Worm (Caenorhabditis elegans): ENCODE measurements around the gene algn-6.

algn-6 gene

DNA sequence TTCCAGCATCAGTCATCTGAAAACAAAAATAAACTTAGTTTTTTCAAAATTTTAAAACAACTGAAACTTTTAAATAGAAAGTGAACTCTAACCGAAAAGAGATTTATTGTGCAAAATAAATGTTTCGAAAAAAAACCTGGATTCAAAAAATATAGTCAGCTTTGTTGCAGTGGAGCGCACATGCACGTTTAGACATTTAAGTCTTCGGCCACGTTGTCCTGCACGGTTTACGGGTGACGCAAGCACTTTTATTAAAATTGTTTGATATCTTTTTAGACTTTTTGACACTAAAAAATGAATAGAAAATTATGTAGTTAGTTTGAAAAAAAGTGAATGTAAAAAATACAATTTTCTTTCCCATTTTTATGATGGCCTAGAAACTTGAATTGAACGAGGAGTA is at the start of gene algn-6, which contains the start of gene ubh-4:
algn-6 (plus strand) TSS at position 387 of the 400 bp plus-strand sequence.
ubh-4 (minus strand) TSS at position 182 of the 400 bp plus-strand sequence.
- TF ChIP-seq cog-1 (tag; optimal IDR thresholded peaks at IDR 0.05) (no peak), flt-1 (GFP tag; IDR thresholded peaks at IDR 0.05) (no peak), med-1 (GFP tag; optimal IDR thresholded peaks at IDR 0.05; ENCODE audit: insufficient read depth) (no peak), klf-2 (GFP tag; conservative IDR thresholded peaks at IDR 0.05) (no peak), T22C8.4 (GFP tag; IDR thresholded peaks at IDR 0.05) (no peak), tab-1 (GFP tag; IDR thresholded peaks at IDR 0.05) (no peak), ztf-23 (GFP tag; IDR thresholded peaks at IDR 0.05) (no peak), ztf-29 (GFP tag; IDR thresholded peaks at IDR 0.05) (no peak), ref-1 (GFP tag; conservative IDR thresholded peaks at IDR 0.05) (no peak)

DNA sequence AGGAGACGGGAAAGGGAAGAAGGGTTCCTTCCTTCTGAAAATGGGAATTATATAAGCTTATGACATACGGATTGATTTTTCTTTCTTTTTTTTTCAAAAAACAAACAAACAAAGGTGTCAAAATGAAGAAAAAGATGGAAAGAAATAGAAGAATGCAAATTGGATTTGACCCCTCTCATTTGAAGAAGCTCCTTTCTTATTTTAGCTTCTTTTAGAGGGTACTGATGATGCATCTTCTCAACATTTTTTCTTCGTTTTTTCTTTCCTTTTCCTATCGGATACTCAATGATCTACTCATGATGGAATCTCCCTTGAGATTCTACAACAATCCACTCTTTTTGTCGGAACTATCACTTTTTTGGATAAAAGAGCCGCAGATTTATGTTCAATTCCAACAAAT is 49.4 kb upstream of the algn-6 start:
- no peak for TF ChIP-seq T22C8.4 (GFP tag; IDR thresholded peaks at IDR 0.05)

DNA sequence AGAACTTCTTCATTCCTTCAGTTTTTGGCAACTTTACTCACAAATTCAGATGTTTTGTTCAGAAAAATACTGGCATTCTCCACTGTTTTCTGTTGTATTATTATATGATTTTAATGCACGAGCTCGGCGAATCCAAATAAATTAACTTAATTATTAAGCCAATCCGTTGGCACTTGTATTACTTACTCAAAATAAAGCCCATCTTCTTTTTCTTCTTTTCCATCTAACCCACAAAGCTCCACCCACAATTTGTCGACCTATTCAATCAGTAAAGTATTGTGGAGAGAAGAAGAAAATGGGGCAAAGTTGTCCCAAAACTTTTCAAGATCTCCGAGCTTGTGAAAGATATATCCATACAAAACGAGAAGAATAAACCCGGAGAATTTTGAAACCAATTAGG is 48.3 kb upstream of the algn-6 start:
- TF ChIP-seq T22C8.4 (GFP tag; IDR thresholded peaks at IDR 0.05), result no peak
- no peak for TF ChIP-seq ztf-29 (GFP tag; IDR thresholded peaks at IDR 0.05)
- no peak for TF ChIP-seq med-1 (GFP tag; optimal IDR thresholded peaks at IDR 0.05; ENCODE audit: insufficient read depth)
- no peak for TF ChIP-seq ref-1 (GFP tag; conservative IDR thresholded peaks at IDR 0.05)
- TF ChIP-seq flt-1 (GFP tag; IDR thresholded peaks at IDR 0.05), result no peak
- no peak for TF ChIP-seq klf-2 (GFP tag; conservative IDR thresholded peaks at IDR 0.05)
- TF ChIP-seq cog-1 (tag; optimal IDR thresholded peaks at IDR 0.05), result no peak
- no peak for TF ChIP-seq tab-1 (GFP tag; IDR thresholded peaks at IDR 0.05)
- TF ChIP-seq ztf-23 (GFP tag; IDR thresholded peaks at IDR 0.05), result no peak

DNA sequence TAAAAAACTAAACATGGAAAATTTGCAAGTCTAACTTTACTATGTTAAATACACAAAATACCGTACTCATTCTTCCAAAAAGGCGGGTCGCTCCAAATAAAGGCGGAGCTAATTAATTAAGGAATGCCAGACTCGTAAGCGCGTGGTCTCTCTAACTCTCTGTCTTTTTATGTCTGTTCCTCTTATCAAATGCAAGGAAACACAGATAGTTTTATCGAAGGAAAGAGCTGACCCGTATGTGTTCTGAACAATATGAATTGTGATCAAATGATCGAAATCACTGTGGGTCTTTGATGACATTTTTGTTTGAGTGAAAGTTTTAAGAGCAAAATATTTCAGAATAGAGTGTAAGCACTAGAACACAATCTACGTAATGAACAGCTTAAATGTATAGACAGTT is 38.2 kb upstream of the algn-6 start:
- no peak for TF ChIP-seq med-1 (GFP tag; optimal IDR thresholded peaks at IDR 0.05; ENCODE audit: insufficient read depth)
- TF ChIP-seq T22C8.4 (GFP tag; IDR thresholded peaks at IDR 0.05), result no peak
- TF ChIP-seq ztf-23 (GFP tag; IDR thresholded peaks at IDR 0.05), result no peak
- TF ChIP-seq klf-2 (GFP tag; conservative IDR thresholded peaks at IDR 0.05), result no peak
- TF ChIP-seq ztf-29 (GFP tag; IDR thresholded peaks at IDR 0.05), result no peak
- TF ChIP-seq ref-1 (GFP tag; conservative IDR thresholded peaks at IDR 0.05), result no peak
- no peak for TF ChIP-seq tab-1 (GFP tag; IDR thresholded peaks at IDR 0.05)
- no peak for TF ChIP-seq flt-1 (GFP tag; IDR thresholded peaks at IDR 0.05)

DNA sequence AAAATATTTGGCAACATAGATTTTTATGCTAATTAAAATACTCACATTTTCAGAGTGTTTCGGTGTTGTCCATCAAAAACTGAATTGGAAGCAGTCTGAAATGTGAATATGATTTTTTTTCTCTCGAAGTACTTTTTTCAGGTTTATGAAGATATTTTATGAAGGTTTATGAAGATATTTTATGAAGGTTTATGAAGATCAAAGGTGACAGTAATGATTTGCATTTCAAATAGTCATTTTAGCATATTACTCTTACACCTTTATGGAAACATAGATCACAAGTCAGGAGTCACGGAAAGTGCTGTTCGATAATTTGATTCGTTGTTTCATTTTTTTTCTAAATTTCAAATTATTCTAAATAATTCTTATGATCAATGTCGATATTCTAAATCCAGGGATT is 35.4 kb upstream of the algn-6 start, which contains the start of gene pgp-11:
pgp-11 (minus strand) TSS at position 101 of the 400 bp plus-strand sequence.
- no peak for TF ChIP-seq klf-2 (GFP tag; conservative IDR thresholded peaks at IDR 0.05)
- no peak for TF ChIP-seq ztf-23 (GFP tag; IDR thresholded peaks at IDR 0.05)
- TF ChIP-seq med-1 (GFP tag; optimal IDR thresholded peaks at IDR 0.05; ENCODE audit: insufficient read depth), result no peak
- TF ChIP-seq ztf-29 (GFP tag; IDR thresholded peaks at IDR 0.05), result no peak

DNA sequence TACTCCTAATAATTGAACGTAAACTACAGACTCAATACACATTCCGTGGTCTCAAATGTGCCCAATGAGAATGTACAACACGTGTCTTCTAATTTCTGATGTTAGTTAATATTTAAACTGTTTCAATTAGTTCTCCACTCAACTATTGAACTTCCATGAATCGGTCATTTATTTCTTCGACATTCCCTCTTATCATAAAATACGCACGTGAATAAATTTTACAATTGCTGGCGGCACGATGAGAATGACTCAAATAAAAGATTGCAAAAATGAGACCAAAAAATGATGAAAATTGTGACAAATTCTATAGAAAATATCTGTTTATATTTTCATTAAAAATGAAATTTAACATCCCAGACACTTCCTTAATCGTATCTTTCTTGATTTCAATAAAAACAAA is 34.9 kb upstream of the algn-6 start:
- TF ChIP-seq flt-1 (GFP tag; IDR thresholded peaks at IDR 0.05) (no peak), ztf-23 (GFP tag; IDR thresholded peaks at IDR 0.05) (no peak), ztf-29 (GFP tag; IDR thresholded peaks at IDR 0.05) (no peak), med-1 (GFP tag; optimal IDR thresholded peaks at IDR 0.05; ENCODE audit: insufficient read depth) (no peak), klf-2 (GFP tag; conservative IDR thresholded peaks at IDR 0.05) (no peak), ref-1 (GFP tag; conservative IDR thresholded peaks at IDR 0.05) (no peak), T22C8.4 (GFP tag; IDR thresholded peaks at IDR 0.05) (no peak), cog-1 (tag; optimal IDR thresholded peaks at IDR 0.05) (no peak)

DNA sequence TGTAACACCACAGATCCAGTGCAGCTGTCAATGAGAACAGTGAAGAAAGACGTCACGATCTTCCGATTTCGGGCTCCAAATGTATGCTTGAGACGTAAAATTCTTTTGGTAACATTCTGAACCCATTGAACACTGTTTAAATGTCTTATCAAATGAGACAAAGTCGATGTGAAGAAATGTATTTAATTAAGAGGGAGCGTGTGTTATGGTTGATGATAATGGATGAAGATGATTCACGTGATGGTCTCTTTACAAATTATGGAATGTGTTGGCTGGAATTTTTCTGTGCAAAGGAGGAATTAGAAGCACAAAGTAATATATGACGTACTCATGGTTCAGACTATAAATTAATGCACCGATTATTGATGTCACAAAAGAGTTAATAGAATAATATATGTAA is 32.6 kb upstream of the algn-6 start:
- TF ChIP-seq med-1 (GFP tag; optimal IDR thresholded peaks at IDR 0.05; ENCODE audit: insufficient read depth) (no peak), klf-2 (GFP tag; conservative IDR thresholded peaks at IDR 0.05) (no peak), flt-1 (GFP tag; IDR thresholded peaks at IDR 0.05) (no peak), ref-1 (GFP tag; conservative IDR thresholded peaks at IDR 0.05) (no peak), ztf-23 (GFP tag; IDR thresholded peaks at IDR 0.05) (no peak), tab-1 (GFP tag; IDR thresholded peaks at IDR 0.05) (no peak), ztf-29 (GFP tag; IDR thresholded peaks at IDR 0.05) (no peak), T22C8.4 (GFP tag; IDR thresholded peaks at IDR 0.05) (no peak), cog-1 (tag; optimal IDR thresholded peaks at IDR 0.05) (no peak)

DNA sequence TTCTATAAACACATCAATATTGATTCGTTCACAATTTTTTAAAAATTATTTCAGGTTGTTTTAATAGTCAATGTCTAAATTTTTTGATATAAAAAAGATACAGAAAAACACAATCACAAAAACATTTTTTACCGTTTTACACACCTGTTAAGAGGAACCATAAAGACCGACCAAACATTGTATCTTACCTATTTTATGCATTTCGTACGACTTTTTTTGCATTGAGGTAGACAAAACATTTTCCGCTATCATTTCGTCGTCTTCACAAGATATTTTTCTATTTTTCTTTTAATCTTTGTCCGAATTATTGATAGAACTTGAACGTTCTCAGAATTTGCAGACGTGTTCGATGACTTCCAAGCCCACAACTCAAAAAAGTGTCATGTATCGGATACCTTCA is 31.3 kb upstream of the algn-6 start, which contains the start of gene glna-2:
glna-2 (plus strand) TSS at position 301 of the 400 bp plus-strand sequence.
- no peak for TF ChIP-seq med-1 (GFP tag; optimal IDR thresholded peaks at IDR 0.05; ENCODE audit: insufficient read depth)
- TF ChIP-seq ztf-23 (GFP tag; IDR thresholded peaks at IDR 0.05), result no peak
- TF ChIP-seq flt-1 (GFP tag; IDR thresholded peaks at IDR 0.05), result no peak
- TF ChIP-seq cog-1 (tag; optimal IDR thresholded peaks at IDR 0.05), result no peak
- no peak for TF ChIP-seq tab-1 (GFP tag; IDR thresholded peaks at IDR 0.05)
- TF ChIP-seq T22C8.4 (GFP tag; IDR thresholded peaks at IDR 0.05), result no peak
- TF ChIP-seq ztf-29 (GFP tag; IDR thresholded peaks at IDR 0.05), result no peak
- no peak for TF ChIP-seq ref-1 (GFP tag; conservative IDR thresholded peaks at IDR 0.05)

DNA sequence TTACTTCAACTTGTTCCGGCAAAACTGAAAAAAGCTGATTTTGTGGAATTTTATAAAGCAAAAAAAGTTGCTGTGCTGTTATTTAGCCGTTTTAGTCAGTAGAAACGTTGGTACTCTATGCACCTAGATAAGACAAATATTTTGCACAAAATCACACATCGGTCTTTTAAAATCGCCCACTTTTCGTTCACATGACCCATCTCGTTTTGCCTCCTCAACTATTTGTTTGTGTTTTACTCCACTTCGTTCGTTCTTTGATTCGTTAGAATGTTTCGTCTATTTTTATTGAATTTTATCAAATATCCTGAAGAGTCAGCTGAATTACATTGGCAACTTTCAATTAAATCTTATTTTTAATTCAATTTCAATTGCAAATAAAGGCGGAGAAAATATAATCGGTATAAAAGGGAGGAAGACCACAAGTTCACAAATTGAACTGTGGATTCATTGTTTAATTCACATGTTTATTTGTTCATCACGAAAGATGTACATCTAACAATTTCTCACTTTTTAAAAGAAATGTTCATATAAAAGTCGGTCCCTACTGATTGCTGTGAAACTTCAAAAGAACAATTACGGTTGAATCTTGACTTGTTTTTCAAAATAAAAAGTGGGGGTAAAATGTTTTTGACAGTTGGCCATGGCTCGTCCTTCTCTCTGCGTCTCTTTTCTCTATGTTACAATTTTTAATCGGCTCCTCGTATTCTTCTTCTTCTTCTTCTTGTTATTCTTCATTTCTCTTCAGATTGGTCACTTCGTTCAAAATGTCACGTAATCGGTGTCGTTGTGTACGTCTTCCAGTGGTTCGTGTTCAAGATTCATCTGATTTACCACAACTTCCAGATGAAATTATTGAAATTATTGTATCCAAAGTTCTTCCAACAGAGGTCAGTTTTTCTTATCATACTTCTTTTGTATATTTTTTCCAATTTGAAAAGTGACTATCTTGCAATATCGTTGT is 27.3 kb upstream of the algn-6 start, which contains the start of gene DH11.2:
DH11.2 (plus strand) TSS at position 746 of the 961 bp plus-strand sequence.
- TF ChIP-seq tab-1 (GFP tag; IDR thresholded peaks at IDR 0.05) (no peak), flt-1 (GFP tag; IDR thresholded peaks at IDR 0.05) (no peak)

DNA sequence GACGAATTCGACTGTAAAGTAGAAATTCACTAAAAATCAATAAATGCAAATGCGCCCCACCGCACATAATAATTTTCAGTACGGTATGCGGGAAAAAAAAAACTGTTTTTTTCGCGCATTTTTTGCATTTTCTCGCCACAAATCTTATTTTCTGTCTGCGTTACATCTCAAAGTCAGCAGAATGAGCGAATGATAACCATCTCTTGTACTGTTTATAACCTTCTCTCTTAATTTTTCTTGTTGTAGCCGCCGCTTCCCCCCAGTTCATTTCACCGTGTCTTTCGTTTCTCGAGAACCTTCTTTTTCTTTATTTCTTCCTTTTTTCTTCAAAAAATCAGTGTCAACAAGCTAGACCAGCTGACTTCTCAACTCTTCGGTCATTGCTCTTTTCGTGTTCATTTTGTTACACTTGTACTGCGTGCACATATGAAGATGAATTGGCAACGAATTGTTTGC is 24.1 kb upstream of the algn-6 start:
- TF ChIP-seq ztf-23 (GFP tag; IDR thresholded peaks at IDR 0.05) (no peak), med-1 (GFP tag; optimal IDR thresholded peaks at IDR 0.05; ENCODE audit: insufficient read depth) (no peak), T22C8.4 (GFP tag; IDR thresholded peaks at IDR 0.05) (0 out of 2 replicates have a peak, but pooled peaks have one; percentile 13)
